Fruit fly (Drosophila melanogaster) whole organism, pupa: Measurements from ENCODE around the gene Polr2C.
A peak's percentile ranks its signal among the peaks of the same experiment; 100 is the strongest.

Source experiments
- CG10348 ChIP-seq: fragments of 200-800 bp; sonication (Bioruptor generic); IDR thresholded peaks from 2 replicates; pipeline ENCODE4 v1.3.6; 2022; ENCODE audit warnings: missing biosample characterization, missing genetic modification characterization
- CG12605 ChIP-seq: fragments of 200-800 bp; sonication (Bioruptor generic); IDR thresholded peaks from 2 replicates; pipeline ENCODE4 v1.3.6; 2022; ENCODE audit warnings: missing biosample characterization, missing genetic modification characterization
- CG13204 ChIP-seq: fragments of 200-800 bp; sonication (Bioruptor generic); optimal IDR thresholded peaks from 2 replicates; lab custom pipeline; 2018; ENCODE audit warnings: missing biosample characterization, mild to moderate bottlenecking, missing genetic modification characterization, moderate library complexity
- CG14655 ChIP-seq: fragments of 200-800 bp; sonication (Bioruptor generic); optimal IDR thresholded peaks from 3 replicates; lab custom pipeline; 2017; ENCODE audit warnings: mild to moderate bottlenecking, missing biosample characterization, missing genetic modification reagents, missing genetic modification characterization
- CG15710 ChIP-seq: fragments of 200-800 bp; sonication (Bioruptor generic); optimal IDR thresholded peaks from 2 replicates; lab custom pipeline; 2018; ENCODE audit warnings: missing biosample characterization, mild to moderate bottlenecking, missing genetic modification characterization, moderate library complexity
- CG17806 ChIP-seq: fragments of 200-800 bp; sonication (Bioruptor generic); optimal IDR thresholded peaks from 2 replicates; lab custom pipeline; 2018; ENCODE audit warnings: missing biosample characterization, mild to moderate bottlenecking, missing genetic modification characterization, moderate library complexity
- CG32121 ChIP-seq: fragments of 200-800 bp; sonication (Bioruptor generic); IDR thresholded peaks from 2 replicates; pipeline ENCODE4 v1.3.6; 2022; ENCODE audit warnings: missing biosample characterization, missing genetic modification characterization
- CG34367 ChIP-seq: fragments of 200-800 bp; sonication (Bioruptor generic); optimal IDR thresholded peaks from 2 replicates; lab custom pipeline; 2018; ENCODE audit warnings: missing biosample characterization, mild to moderate bottlenecking, missing genetic modification characterization
- CG4496 ChIP-seq: fragments of 200-800 bp; sonication (Bioruptor generic); IDR thresholded peaks from 3 replicates; pipeline ENCODE4 v1.3.6; 2022; ENCODE audit warnings: missing biosample characterization, missing genetic modification characterization
- CG8159 ChIP-seq: fragments of 200-800 bp; sonication (Bioruptor generic); optimal IDR thresholded peaks from 3 replicates; lab custom pipeline; 2018; ENCODE audit warnings: missing biosample characterization, mild to moderate bottlenecking, missing genetic modification characterization, moderate library complexity
- CG8301 ChIP-seq: fragments of 200-800 bp; sonication (Bioruptor generic); optimal IDR thresholded peaks from 2 replicates; lab custom pipeline; 2018; ENCODE audit warnings: missing biosample characterization, mild to moderate bottlenecking, missing genetic modification characterization
- CG9948 ChIP-seq: fragments of 200-800 bp; sonication (Bioruptor generic); optimal IDR thresholded peaks from 2 replicates; lab custom pipeline; 2018; ENCODE audit warnings: missing biosample characterization, mild to moderate bottlenecking, missing genetic modification characterization, moderate library complexity
- D1 ChIP-seq: fragments of 200-800 bp; sonication (Bioruptor generic); optimal IDR thresholded peaks from 2 replicates; lab custom pipeline; 2018; ENCODE audit warnings: missing biosample characterization, mild to moderate bottlenecking, missing genetic modification characterization, moderate library complexity
- EcR ChIP-seq: fragments of 200-800 bp; sonication (Bioruptor generic); optimal IDR thresholded peaks from 3 replicates; lab custom pipeline; 2019; ENCODE audit warnings: missing biosample characterization, missing genetic modification characterization, mild to moderate bottlenecking, moderate library complexity, missing genetic modification reagents
- Ets98B ChIP-seq: fragments of 200-800 bp; sonication (Bioruptor generic); IDR thresholded peaks from 2 replicates; pipeline ENCODE4 v1.3.6; 2022; ENCODE audit warnings: missing biosample characterization, missing genetic modification characterization
- Pif1A ChIP-seq: fragments of 200-800 bp; sonication (Bioruptor generic); optimal IDR thresholded peaks from 3 replicates; lab custom pipeline; 2016; ENCODE audit warnings: missing biosample characterization, missing genetic modification characterization
- Pif1B ChIP-seq: fragments of 200-800 bp; sonication (Bioruptor generic); optimal IDR thresholded peaks from 3 replicates; lab custom pipeline; 2016; ENCODE audit warnings: missing biosample characterization, missing genetic modification characterization
- Snoo ChIP-seq: fragments of 200-800 bp; sonication (Bioruptor generic); optimal IDR thresholded peaks from 3 replicates; lab custom pipeline; 2017; ENCODE audit warnings: missing biosample characterization, mild to moderate bottlenecking, missing genetic modification characterization, inconsistent platforms
- fd96Ca ChIP-seq: fragments of 200-800 bp; sonication (Bioruptor generic); IDR thresholded peaks from 3 replicates; pipeline ENCODE4 v1.3.6; 2022; ENCODE audit warnings: missing biosample characterization, missing genetic modification characterization
- gl ChIP-seq: fragments of 200-800 bp; sonication (Bioruptor generic); optimal IDR thresholded peaks from 2 replicates; lab custom pipeline; 2018; ENCODE audit warnings: missing biosample characterization, mild to moderate bottlenecking, missing genetic modification characterization
- rn ChIP-seq: fragments of 200-800 bp; sonication (Bioruptor generic); IDR thresholded peaks from 2 replicates; pipeline ENCODE4 v1.3.6; 2022; ENCODE audit warnings: missing biosample characterization, missing genetic modification characterization

Gene Polr2C

dm6 chr2L:13803032-13803661 lies 30.0 kb upstream of the Polr2C start, which contains the start of gene CAH1:
Gene CAH1, plus strand, starts transcription at chr2L:13803626.
- TF ChIP-seq CG17806 (tag; lab: Kevin White, UChicago) (no peak), CG15710 (tag; lab: Kevin White, UChicago) (no peak)

dm6 chr2L:13803805-13804560 lies 29.2 kb upstream of the Polr2C start:
- no peak for TF ChIP-seq Ets98B (GFP tag; lab: Robert Waterston, UW)
- no peak for TF ChIP-seq CG10348
- TF ChIP-seq CG4496: 0 out of 3 replicates have a peak, but pooled peaks have one; percentile 22
- no peak for TF ChIP-seq CG8159
- TF ChIP-seq Pif1A: no peak
- TF ChIP-seq gl (tag; lab: Kevin White, UChicago): no peak
- TF ChIP-seq CG14655 (GFP tag; lab: Kevin White, UChicago): no peak

dm6 chr2L:13804561-13805067 lies 28.5 kb upstream of the Polr2C start:
- peak; percentile 37 for TF ChIP-seq gl (tag; lab: Kevin White, UChicago)
- TF ChIP-seq CG34367 (tag; lab: Kevin White, UChicago): no peak
- peak; percentile 90 for TF ChIP-seq EcR
- TF ChIP-seq CG14655 (GFP tag; lab: Kevin White, UChicago): no peak
- TF ChIP-seq fd96Ca (GFP tag; lab: Robert Waterston, UW): peak; percentile 46; the same call in 1 of the 3 replicates
- TF ChIP-seq rn (GFP tag; lab: Robert Waterston, UW): no peak
- no peak for TF ChIP-seq Pif1B (GFP tag; lab: Kevin White, UChicago)
- peak; percentile 46; the same call in 1 of the 2 replicates for TF ChIP-seq Ets98B (GFP tag; lab: Robert Waterston, UW)
- TF ChIP-seq CG32121: no peak
- TF ChIP-seq CG4496: no peak
- TF ChIP-seq CG13204 (GFP tag; lab: Kevin White, UChicago): no peak
- no peak for TF ChIP-seq CG12605 (GFP tag; lab: Robert Waterston, UW)
- TF ChIP-seq CG17806 (tag; lab: Kevin White, UChicago): no peak
- no peak for TF ChIP-seq D1 (tag; lab: Kevin White, UChicago)
- no peak for TF ChIP-seq Snoo (tag; lab: Kevin White, UChicago)
- TF ChIP-seq CG9948 (tag; lab: Kevin White, UChicago): no peak

- TF ChIP-seq CG12605 (GFP tag; lab: Robert Waterston, UW): no peak
- no peak for TF ChIP-seq Pif1A
- no peak for TF ChIP-seq CG9948 (tag; lab: Kevin White, UChicago)
- no peak for TF ChIP-seq Pif1B (GFP tag; lab: Kevin White, UChicago)
- TF ChIP-seq D1 (tag; lab: Kevin White, UChicago): no peak
- no peak for TF ChIP-seq CG32121
- no peak for TF ChIP-seq rn (GFP tag; lab: Robert Waterston, UW)
- no peak for TF ChIP-seq EcR
- no peak for TF ChIP-seq CG8301 (tag; lab: Kevin White, UChicago)
- no peak for TF ChIP-seq CG34367 (tag; lab: Kevin White, UChicago)
- TF ChIP-seq CG4496: no peak
- TF ChIP-seq Ets98B (GFP tag; lab: Robert Waterston, UW): no peak
- no peak for TF ChIP-seq CG17806 (tag; lab: Kevin White, UChicago)
- TF ChIP-seq gl (tag; lab: Kevin White, UChicago): no peak
- TF ChIP-seq CG15710 (tag; lab: Kevin White, UChicago): no peak
- TF ChIP-seq fd96Ca (GFP tag; lab: Robert Waterston, UW): no peak
- no peak for TF ChIP-seq CG14655 (GFP tag; lab: Kevin White, UChicago)
- no peak for TF ChIP-seq Snoo (tag; lab: Kevin White, UChicago)
- TF ChIP-seq, all 21 proteins: peak for 0
These were observed 28.0 kb upstream of the Polr2C start for dm6 chr2L:13805170-13805569.

dm6 chr2L:13807097-13807496 lies 26.0 kb upstream of the Polr2C start:
- no peak for TF ChIP-seq D1 (tag; lab: Kevin White, UChicago)
- TF ChIP-seq CG32121: no peak
- no peak for TF ChIP-seq CG9948 (tag; lab: Kevin White, UChicago)
- no peak for TF ChIP-seq CG8159
- TF ChIP-seq CG14655 (GFP tag; lab: Kevin White, UChicago): no peak
- TF ChIP-seq CG15710 (tag; lab: Kevin White, UChicago): no peak
- no peak for TF ChIP-seq fd96Ca (GFP tag; lab: Robert Waterston, UW)
- no peak for TF ChIP-seq EcR
- TF ChIP-seq Pif1A: no peak
- no peak for TF ChIP-seq CG10348
- no peak for TF ChIP-seq CG8301 (tag; lab: Kevin White, UChicago)
- no peak for TF ChIP-seq gl (tag; lab: Kevin White, UChicago)
- no peak for TF ChIP-seq CG34367 (tag; lab: Kevin White, UChicago)
- TF ChIP-seq CG17806 (tag; lab: Kevin White, UChicago): no peak
- TF ChIP-seq CG12605 (GFP tag; lab: Robert Waterston, UW): no peak

- TF ChIP-seq Pif1B (GFP tag; lab: Kevin White, UChicago): no peak
- peak; percentile 3 for TF ChIP-seq Snoo (tag; lab: Kevin White, UChicago)
These were observed 25.2 kb upstream of the Polr2C start for dm6 chr2L:13807959-13808358.
